Worm (Caenorhabditis elegans) whole organism, young adult: ENCODE results near the gene C49C3.21.

Experiments
- B0261.1 ChIP-seq: sonication (generic microtip); optimal IDR thresholded peaks from 2 replicates; lab custom pipeline; 2016; ENCODE audit warnings: mild to moderate bottlenecking, missing genetic modification characterization, moderate library complexity, missing compliant biosample characterization
- F10E7.11 ChIP-seq: sonication (generic microtip); optimal IDR thresholded peaks from 2 replicates; lab custom pipeline; 2017; ENCODE audit warnings: mild to moderate bottlenecking, missing genetic modification characterization, moderate library complexity, missing compliant biosample characterization
- F23B12.7 ChIP-seq: sonication (generic microtip); optimal IDR thresholded peaks from 2 replicates; lab custom pipeline; 2017; ENCODE audit warnings: missing genetic modification characterization, mild to moderate bottlenecking, missing compliant biosample characterization, antibody characterized with exemption, moderate library complexity; ENCODE audit not compliant: insufficient read depth
- F57C9.4 ChIP-seq: sonication (generic microtip); optimal IDR thresholded peaks from 2 replicates; lab custom pipeline; 2017; ENCODE audit warnings: mild to moderate bottlenecking, missing genetic modification characterization, missing compliant biosample characterization
- K11D2.4 ChIP-seq: fragments of 200-800 bp; sonication (Bioruptor generic); IDR thresholded peaks from 2 replicates; pipeline ENCODE4 v1.3.6; 2022; ENCODE audit warnings: missing genetic modification reagents, missing genetic modification characterization, missing compliant biosample characterization
- Y56A3A.18 ChIP-seq: fragments of 200-800 bp; sonication (Bioruptor generic); IDR thresholded peaks from 2 replicates; pipeline ENCODE4 v1.3.6; 2022; ENCODE audit warnings: missing genetic modification reagents, missing genetic modification characterization, missing compliant biosample characterization
- ZK185.1 ChIP-seq: sonication (generic microtip); optimal IDR thresholded peaks from 2 replicates; lab custom pipeline; 2016; ENCODE audit warnings: mild to moderate bottlenecking, missing genetic modification characterization, missing compliant biosample characterization; ENCODE audit not compliant: poor library complexity, severe bottlenecking
- atf-7 ChIP-seq: sonication (generic microtip); optimal IDR thresholded peaks from 2 replicates; lab custom pipeline; 2017; ENCODE audit warnings: mild to moderate bottlenecking, missing genetic modification characterization, missing compliant biosample characterization
- ccch-3 ChIP-seq: fragments of 200-800 bp; sonication (Bioruptor generic); optimal IDR thresholded peaks from 2 replicates; lab custom pipeline; 2018; ENCODE audit warnings: mild to moderate bottlenecking, missing genetic modification characterization, missing compliant biosample characterization
- cebp-1 ChIP-seq, 2 experiments: fragments of 200-800 bp in 1 of 2; sonication (Bioruptor generic) in 1 of 2; sonication (generic microtip) in 1 of 2; IDR thresholded peaks in 1 of 2; optimal IDR thresholded peaks in 1 of 2; 2 replicates each; pipeline versions ENCODE4 v1.3.6 to Lab custom; 2017 to 2022; ENCODE audit warnings: missing compliant biosample characterization in 2 of 2, missing genetic modification characterization in 2 of 2, mild to moderate bottlenecking in 1 of 2, missing genetic modification reagents in 1 of 2, moderate library complexity in 1 of 2
- ceh-27 ChIP-seq: fragments of 200-800 bp; sonication (Bioruptor generic); optimal IDR thresholded peaks from 2 replicates; lab custom pipeline; 2018; ENCODE audit warnings: mild to moderate bottlenecking, missing genetic modification characterization, moderate library complexity, missing compliant biosample characterization
- ceh-58 ChIP-seq: fragments of 200-800 bp; sonication (Bioruptor generic); IDR thresholded peaks from 2 replicates; pipeline ENCODE4 v1.3.6; 2022; ENCODE audit warnings: missing genetic modification characterization, missing compliant biosample characterization
- ceh-91 ChIP-seq: fragments of 200-800 bp; sonication (Bioruptor generic); IDR thresholded peaks from 2 replicates; pipeline ENCODE4 v1.3.6; 2022; ENCODE audit warnings: missing genetic modification reagents, missing genetic modification characterization, missing compliant biosample characterization
- die-1 ChIP-seq: sonication (generic microtip); optimal IDR thresholded peaks from 2 replicates; lab custom pipeline; 2016; ENCODE audit warnings: missing genotype, mild to moderate bottlenecking, missing genetic modification characterization, missing compliant biosample characterization
- dpff-1 ChIP-seq: sonication (generic microtip); optimal IDR thresholded peaks from 2 replicates; lab custom pipeline; 2017; ENCODE audit warnings: mild to moderate bottlenecking, missing genetic modification characterization, missing compliant biosample characterization
- dpl-1 ChIP-seq: fragments of 150-350 bp; optimal IDR thresholded peaks from 2 replicates; lab custom pipeline; 2014; ENCODE audit warnings: missing biosample characterization, missing genetic modification reagents, missing genetic modification characterization
- efl-1 ChIP-seq: fragments of 150-350 bp; optimal IDR thresholded peaks from 2 replicates; lab custom pipeline; 2014; ENCODE audit warnings: missing biosample characterization, missing genetic modification reagents, missing genetic modification characterization
- egl-18 ChIP-seq: fragments of 200-800 bp; sonication (Bioruptor generic); IDR thresholded peaks from 2 replicates; pipeline ENCODE4 v1.3.6; 2022; ENCODE audit warnings: missing genetic modification reagents, missing genetic modification characterization, missing compliant biosample characterization
- egl-44 ChIP-seq: fragments of 200-800 bp; sonication (Bioruptor generic); IDR thresholded peaks from 2 replicates; pipeline ENCODE4 v1.3.6; 2022; ENCODE audit warnings: missing genetic modification reagents, missing genetic modification characterization, missing compliant biosample characterization
- fkh-3 ChIP-seq: sonication (generic microtip); optimal IDR thresholded peaks from 2 replicates; lab custom pipeline; 2016; ENCODE audit warnings: mild to moderate bottlenecking, missing genetic modification characterization, missing compliant biosample characterization
- hmg-1.2 ChIP-seq: fragments of 200-800 bp; sonication (Bioruptor generic); IDR thresholded peaks from 2 replicates; pipeline ENCODE4 v1.3.6; 2022; ENCODE audit warnings: missing genetic modification reagents, missing genetic modification characterization, missing compliant biosample characterization
- hsf-1 ChIP-seq: fragments of 200-800 bp; sonication (Bioruptor generic); IDR thresholded peaks from 2 replicates; pipeline ENCODE4 v1.3.6; 2022; ENCODE audit warnings: missing genetic modification reagents, missing genetic modification characterization, missing compliant biosample characterization
- lin-54 ChIP-seq: fragments of 200-800 bp; sonication (Bioruptor generic); optimal IDR thresholded peaks from 2 replicates; lab custom pipeline; 2018; ENCODE audit warnings: mild to moderate bottlenecking, missing genetic modification characterization, missing compliant biosample characterization
- lir-1 ChIP-seq: fragments of 200-800 bp; sonication (Bioruptor generic); conservative IDR thresholded peaks from 2 replicates; pipeline ENCODE4 v1.3.6; 2022; ENCODE audit warnings: missing genetic modification reagents, missing genetic modification characterization, missing compliant biosample characterization
- lsl-1 ChIP-seq: fragments of 200-800 bp; sonication (Bioruptor generic); optimal IDR thresholded peaks from 2 replicates; lab custom pipeline; 2018; ENCODE audit warnings: mild to moderate bottlenecking, missing genetic modification characterization, moderate library complexity, missing compliant biosample characterization
- madf-3 ChIP-seq: fragments of 200-800 bp; sonication (Bioruptor generic); IDR thresholded peaks from 2 replicates; pipeline ENCODE4 v1.3.6; 2022; ENCODE audit warnings: missing genetic modification reagents, missing genetic modification characterization, missing compliant biosample characterization
- madf-6 ChIP-seq: fragments of 200-800 bp; sonication (Bioruptor generic); IDR thresholded peaks from 2 replicates; pipeline ENCODE4 v1.3.6; 2022; ENCODE audit warnings: missing genetic modification reagents, missing genetic modification characterization, missing compliant biosample characterization
- mcd-1 ChIP-seq: fragments of 200-800 bp; sonication (Bioruptor generic); IDR thresholded peaks from 2 replicates; pipeline ENCODE4 v1.3.6; 2022; ENCODE audit warnings: missing genetic modification reagents, missing genetic modification characterization, missing compliant biosample characterization
- nfya-1 ChIP-seq: sonication (generic microtip); optimal IDR thresholded peaks from 2 replicates; lab custom pipeline; 2017; ENCODE audit warnings: antibody characterized with exemption, missing compliant biosample characterization, missing genetic modification characterization, borderline replicate concordance; ENCODE audit not compliant: insufficient read depth
- nhr-120 ChIP-seq: fragments of 200-800 bp; sonication (Bioruptor generic); IDR thresholded peaks from 2 replicates; pipeline ENCODE4 v1.3.6; 2022; ENCODE audit warnings: missing genetic modification characterization, missing compliant biosample characterization
- nhr-80 ChIP-seq: sonication (generic microtip); optimal IDR thresholded peaks from 2 replicates; lab custom pipeline; 2016; ENCODE audit warnings: missing genetic modification characterization, missing compliant biosample characterization
- nhr-90 ChIP-seq: sonication (generic microtip); optimal IDR thresholded peaks from 2 replicates; lab custom pipeline; 2016; ENCODE audit warnings: missing genotype, mild to moderate bottlenecking, missing genetic modification characterization, missing compliant biosample characterization
- rcor-1 ChIP-seq: fragments of 200-800 bp; sonication (Bioruptor generic); IDR thresholded peaks from 2 replicates; pipeline ENCODE4 v1.3.6; 2022; ENCODE audit warnings: missing genetic modification reagents, missing genetic modification characterization, missing compliant biosample characterization
- snpc-1.3 ChIP-seq: sonication (generic microtip); optimal IDR thresholded peaks from 2 replicates; lab custom pipeline; 2017; ENCODE audit warnings: missing genetic modification characterization, mild to moderate bottlenecking, missing compliant biosample characterization, antibody characterized with exemption, moderate library complexity, missing genotype, missing genetic modification reagents; ENCODE audit not compliant: insufficient read depth
- snpc-4 ChIP-seq, 5 experiments: fragments of 150-350 bp in 1 of 5; sonication (generic microtip) in 4 of 5; optimal IDR thresholded peaks; 2 replicates each; lab custom pipeline; 2014 to 2018; ENCODE audit warnings: missing genetic modification characterization in 5 of 5, missing biosample characterization in 3 of 5, antibody characterized with exemption in 2 of 5, mild to moderate bottlenecking in 2 of 5, missing compliant biosample characterization in 2 of 5, missing genotype in 2 of 5, moderate library complexity in 2 of 5, missing genetic modification reagents in 1 of 5
- sptf-2 ChIP-seq: fragments of 200-800 bp; sonication (Bioruptor generic); optimal IDR thresholded peaks from 2 replicates; lab custom pipeline; 2018; ENCODE audit warnings: mild to moderate bottlenecking, missing genetic modification characterization, missing compliant biosample characterization
- zfh-2 ChIP-seq: fragments of 200-800 bp; sonication (Bioruptor generic); conservative IDR thresholded peaks from 2 replicates; pipeline ENCODE4 v1.3.6; 2022; ENCODE audit warnings: missing genetic modification reagents, missing genetic modification characterization, missing compliant biosample characterization
- ztf-22 ChIP-seq: fragments of 200-800 bp; sonication (Bioruptor generic); optimal IDR thresholded peaks from 2 replicates; lab custom pipeline; 2018; ENCODE audit warnings: mild to moderate bottlenecking, missing genetic modification characterization, moderate library complexity, missing compliant biosample characterization
- ztf-28 ChIP-seq: fragments of 200-800 bp; sonication (Bioruptor generic); IDR thresholded peaks from 2 replicates; pipeline ENCODE4 v1.3.6; 2022; ENCODE audit warnings: missing genetic modification reagents, missing genetic modification characterization, missing compliant biosample characterization

The C49C3.21 gene

ce11 chrIV:17316398-17316797 is 26.4 kb upstream of the C49C3.21 start, which contains the start of gene C49C3.20:
C49C3.20 (minus strand) TSS chrIV:17316498.
- no peak for TF ChIP-seq efl-1
- TF ChIP-seq F57C9.4 (tag; lab: Kevin White, UChicago): no peak
- no peak for TF ChIP-seq lir-1 (GFP tag; lab: Robert Waterston, UW)
- no peak for TF ChIP-seq rcor-1 (GFP tag; lab: Robert Waterston, UW)
- TF ChIP-seq ceh-91 (GFP tag; lab: Robert Waterston, UW): no peak
- no peak for TF ChIP-seq lin-54 (GFP tag; lab: Kevin White, UChicago)
- TF ChIP-seq madf-3 (GFP tag; lab: Robert Waterston, UW): no peak
- no peak for TF ChIP-seq egl-18 (GFP tag; lab: Robert Waterston, UW)
- TF ChIP-seq cebp-1 (GFP tag; IDR thresholded peaks at IDR 0.05; lab: Robert Waterston, UW): no peak
- TF ChIP-seq cebp-1 (tag; optimal IDR thresholded peaks at IDR 0.05; lab: Kevin White, UChicago): no peak
- TF ChIP-seq lsl-1 (GFP tag; lab: Kevin White, UChicago): no peak
- TF ChIP-seq ceh-58 (GFP tag; lab: Robert Waterston, UW): no peak
- no peak for TF ChIP-seq ZK185.1 (tag; lab: Kevin White, UChicago)
- no peak for TF ChIP-seq F23B12.7
- no peak for TF ChIP-seq ceh-27
- no peak for TF ChIP-seq ztf-22
- TF ChIP-seq dpff-1 (tag; lab: Kevin White, UChicago): no peak
- TF ChIP-seq K11D2.4: no peak
- TF ChIP-seq F10E7.11: no peak
- no peak for TF ChIP-seq nhr-120 (GFP tag; lab: Robert Waterston, UW)

- TF ChIP-seq nhr-80 (peak; percentile 56), snpc-1.3 (tag; lab: Kevin White, UChicago) (no peak)
These were observed 22.3 kb upstream of the C49C3.21 start, which contains the start of gene C49C3.4 for ce11 chrIV:17320445-17320844. C49C3.4 (plus strand) TSS chrIV:17320795.

- TF ChIP-seq hmg-1.2 (GFP tag; lab: Robert Waterston, UW) (peak; percentile 53; the same call in 1 of the 2 replicates), atf-7 (tag; lab: Kevin White, UChicago) (no peak), lir-1 (GFP tag; lab: Robert Waterston, UW) (no peak)
- TF ChIP-seq, all 124 proteins: peak for 1
These were observed 13.9 kb upstream of the C49C3.21 start, which contains the start of gene ceh-88 for ce11 chrIV:17328834-17329233. ceh-88 (plus strand) TSS chrIV:17329188.

- peak; percentile 51 for TF ChIP-seq snpc-4 (GFP tag; optimal IDR thresholded peaks at IDR 0.05; lab: Kevin White, UChicago)
- TF ChIP-seq snpc-4 (tag; optimal IDR thresholded peaks at IDR 0.05; lab: Kevin White, UChicago): peak in 2 of 4 experiments; percentile 27 to 67
- no peak for TF ChIP-seq F23B12.7
- no peak for TF ChIP-seq nhr-90 (tag; lab: Kevin White, UChicago)
- TF ChIP-seq ceh-27: no peak
- TF ChIP-seq mcd-1: peak; percentile 70
- TF ChIP-seq B0261.1 (tag; lab: Kevin White, UChicago): no peak
- peak; percentile 95 for TF ChIP-seq hmg-1.2 (GFP tag; lab: Robert Waterston, UW)
- TF ChIP-seq ccch-3 (GFP tag; lab: Kevin White, UChicago): no peak
- TF ChIP-seq lsl-1 (GFP tag; lab: Kevin White, UChicago): no peak
- no peak for TF ChIP-seq dpff-1 (tag; lab: Kevin White, UChicago)
- TF ChIP-seq sptf-2: no peak
- TF ChIP-seq die-1 (tag; lab: Kevin White, UChicago): no peak
- no peak for TF ChIP-seq ztf-22
- no peak for TF ChIP-seq Y56A3A.18 (GFP tag; lab: Robert Waterston, UW)
- TF ChIP-seq egl-44 (GFP tag; lab: Robert Waterston, UW): no peak
- no peak for TF ChIP-seq zfh-2
- TF ChIP-seq dpl-1 (GFP tag; lab: Kevin White, UChicago): no peak
- no peak for TF ChIP-seq nfya-1 (tag; lab: Kevin White, UChicago)
- TF ChIP-seq ztf-28 (GFP tag; lab: Robert Waterston, UW): no peak
- no peak for TF ChIP-seq fkh-3
- TF ChIP-seq hsf-1 (GFP tag; lab: Robert Waterston, UW): no peak
- no peak for TF ChIP-seq ZK185.1 (tag; lab: Kevin White, UChicago)
- TF ChIP-seq madf-6 (GFP tag; lab: Robert Waterston, UW): no peak
These were observed 11.6 kb upstream of the C49C3.21 start, which contains the start of gene C49C3.6 for ce11 chrIV:17331100-17331577. C49C3.6 (plus strand) TSS chrIV:17331527.
